Worm (Caenorhabditis elegans) whole organism, early embryonic: ENCODE results near the gene srz-63.

Source experiments
- B0310.2 ChIP-seq: sonication (generic microtip); optimal IDR thresholded peaks from 2 replicates; lab custom pipeline; 2016; ENCODE audit warnings: mild to moderate bottlenecking, missing genetic modification characterization, missing compliant biosample characterization
- F13C5.2 ChIP-seq: sonication (generic microtip); optimal IDR thresholded peaks from 2 replicates; lab custom pipeline; 2017; ENCODE audit warnings: mild to moderate bottlenecking, missing genetic modification characterization, inconsistent platforms, missing compliant biosample characterization
- aly-1 ChIP-seq: sonication (generic microtip); optimal IDR thresholded peaks from 2 replicates; lab custom pipeline; 2016; ENCODE audit warnings: missing genetic modification characterization, missing compliant biosample characterization
- ama-1 ChIP-seq: fragments of 150-350 bp; optimal IDR thresholded peaks from 2 replicates; lab custom pipeline; 2014
- ceh-13 ChIP-seq: fragments of 200-800 bp; sonication (Bioruptor generic); optimal IDR thresholded peaks from 2 replicates; lab custom pipeline; 2018; ENCODE audit warnings: mild to moderate bottlenecking, missing genetic modification characterization, missing compliant biosample characterization
- ceh-36 ChIP-seq: sonication (generic microtip); optimal IDR thresholded peaks from 2 replicates; lab custom pipeline; 2016; ENCODE audit warnings: missing genetic modification characterization, inconsistent platforms, missing compliant biosample characterization
- ets-7 ChIP-seq: sonication (generic microtip); optimal IDR thresholded peaks from 2 replicates; lab custom pipeline; 2016; ENCODE audit warnings: missing genotype, missing genetic modification characterization, missing compliant biosample characterization
- flt-1 ChIP-seq: fragments of 200-800 bp; sonication (Bioruptor generic); IDR thresholded peaks from 2 replicates; pipeline ENCODE4 v1.3.6; 2022; ENCODE audit warnings: missing genetic modification characterization, missing compliant biosample characterization
- hmbx-1 ChIP-seq: sonication (generic microtip); optimal IDR thresholded peaks from 2 replicates; lab custom pipeline; 2016; ENCODE audit warnings: mild to moderate bottlenecking, missing genetic modification characterization, missing compliant biosample characterization
- hmg-4 ChIP-seq: fragments of 200-800 bp; sonication (Bioruptor generic); optimal IDR thresholded peaks from 2 replicates; lab custom pipeline; 2018; ENCODE audit warnings: mild to moderate bottlenecking, missing genetic modification characterization, missing compliant biosample characterization
- hnd-1 ChIP-seq: sonication (generic microtip); optimal IDR thresholded peaks from 2 replicates; lab custom pipeline; 2016; ENCODE audit warnings: missing genetic modification characterization, missing compliant biosample characterization
- pes-1 ChIP-seq: fragments of 200-800 bp; sonication (Bioruptor generic); IDR thresholded peaks from 2 replicates; pipeline ENCODE4 v1.3.6; 2022; ENCODE audit warnings: missing genetic modification reagents, missing genetic modification characterization, missing compliant biosample characterization
- scrt-1 ChIP-seq: fragments of 200-800 bp; sonication (Bioruptor generic); IDR thresholded peaks from 2 replicates; pipeline ENCODE4 v1.3.6; 2022; ENCODE audit warnings: missing genetic modification characterization, missing compliant biosample characterization
- sea-1 ChIP-seq: fragments of 200-800 bp; sonication (Bioruptor generic); conservative IDR thresholded peaks from 2 replicates; pipeline ENCODE4 v1.3.6; 2022; ENCODE audit warnings: missing genetic modification characterization, missing compliant biosample characterization
- tbx-11 ChIP-seq: fragments of 200-800 bp; sonication (Bioruptor generic); IDR thresholded peaks from 2 replicates; pipeline ENCODE4 v1.3.6; 2022; ENCODE audit warnings: missing genetic modification characterization, missing compliant biosample characterization
- tbx-37 ChIP-seq: fragments of 200-800 bp; sonication (Bioruptor generic); conservative IDR thresholded peaks from 2 replicates; pipeline ENCODE4 v1.3.6; 2022; ENCODE audit warnings: missing genetic modification reagents, missing genetic modification characterization, missing compliant biosample characterization
- tra-4 ChIP-seq: sonication (generic microtip); optimal IDR thresholded peaks from 2 replicates; lab custom pipeline; 2017; ENCODE audit warnings: missing genetic modification characterization, missing compliant biosample characterization

Gene srz-63

ce11 chrII:1239433-1240020 lies 38.9 kb upstream of the srz-63 start:
- TF ChIP-seq sea-1 (no peak), scrt-1 (GFP tag; lab: Robert Waterston, UW) (0 out of 2 replicates have a peak, but pooled peaks have one; percentile 42)

- TF ChIP-seq sea-1 (no peak), ceh-36 (tag; lab: Kevin White, UChicago) (no peak), hmg-4 (GFP tag; lab: Kevin White, UChicago) (no peak), aly-1 (tag; lab: Kevin White, UChicago) (no peak), B0310.2 (tag; lab: Kevin White, UChicago) (no peak), hmbx-1 (tag; lab: Kevin White, UChicago) (no peak), ets-7 (tag; lab: Kevin White, UChicago) (no peak), tbx-37 (GFP tag; lab: Robert Waterston, UW) (no peak), tbx-11 (GFP tag; lab: Robert Waterston, UW) (no peak), F13C5.2 (tag; lab: Kevin White, UChicago) (no peak), ceh-13 (no peak), hnd-1 (tag; lab: Kevin White, UChicago) (no peak), pes-1 (GFP tag; lab: Robert Waterston, UW) (no peak), tra-4 (tag; lab: Kevin White, UChicago) (no peak), scrt-1 (GFP tag; lab: Robert Waterston, UW) (no peak), ama-1 (lab: Kevin White, UChicago) (no peak), flt-1 (GFP tag; lab: Robert Waterston, UW) (no peak)
Measured at ce11 chrII:1240436-1240835, 38.0 kb upstream of the srz-63 start.

ce11 chrII:1241176-1241730 lies 37.2 kb upstream of the srz-63 start:
- TF ChIP-seq scrt-1 (GFP tag; lab: Robert Waterston, UW) (0 out of 2 replicates have a peak, but pooled peaks have one; percentile 24), tra-4 (tag; lab: Kevin White, UChicago) (no peak), tbx-37 (GFP tag; lab: Robert Waterston, UW) (no peak), hnd-1 (tag; lab: Kevin White, UChicago) (no peak), F13C5.2 (tag; lab: Kevin White, UChicago) (no peak), pes-1 (GFP tag; lab: Robert Waterston, UW) (peak; percentile 17; the same call in 1 of the 2 replicates)

ce11 chrII:1242475-1242874 lies 36.0 kb upstream of the srz-63 start:
- TF ChIP-seq F13C5.2 (tag; lab: Kevin White, UChicago) (peak; percentile 32), hmg-4 (GFP tag; lab: Kevin White, UChicago) (peak; percentile 18), tbx-37 (GFP tag; lab: Robert Waterston, UW) (no peak), aly-1 (tag; lab: Kevin White, UChicago) (peak; percentile 29)

- no peak for TF ChIP-seq tra-4 (tag; lab: Kevin White, UChicago)
- TF ChIP-seq hmg-4 (GFP tag; lab: Kevin White, UChicago), result peak; percentile 8
Measured at ce11 chrII:1244420-1244959, 34.0 kb upstream of the srz-63 start.

ce11 chrII:1245783-1246182 lies 32.7 kb upstream of the srz-63 start:
- no peak for TF ChIP-seq aly-1 (tag; lab: Kevin White, UChicago)
- TF ChIP-seq hmg-4 (GFP tag; lab: Kevin White, UChicago), result no peak
- no peak for TF ChIP-seq scrt-1 (GFP tag; lab: Robert Waterston, UW)
- no peak for TF ChIP-seq tbx-11 (GFP tag; lab: Robert Waterston, UW)
- no peak for TF ChIP-seq sea-1

ce11 chrII:1246855-1247259 lies 31.6 kb upstream of the srz-63 start:
- TF ChIP-seq hmbx-1 (tag; lab: Kevin White, UChicago) (no peak), F13C5.2 (tag; lab: Kevin White, UChicago) (peak; percentile 67), hmg-4 (GFP tag; lab: Kevin White, UChicago) (peak; percentile 86), scrt-1 (GFP tag; lab: Robert Waterston, UW) (no peak), aly-1 (tag; lab: Kevin White, UChicago) (peak; percentile 27), pes-1 (GFP tag; lab: Robert Waterston, UW) (peak; percentile 56; the same call in 1 of the 2 replicates)

ce11 chrII:1252259-1252658 lies 26.2 kb upstream of the srz-63 start, which contains the start of gene lin-42:
lin-42 (minus strand) TSS chrII:1252359.
- peak; percentile 4 for TF ChIP-seq ceh-36 (tag; lab: Kevin White, UChicago)
- TF ChIP-seq tbx-11 (GFP tag; lab: Robert Waterston, UW), result no peak

- TF ChIP-seq B0310.2 (tag; lab: Kevin White, UChicago), result no peak
- TF ChIP-seq F13C5.2 (tag; lab: Kevin White, UChicago), result no peak
- TF ChIP-seq hmg-4 (GFP tag; lab: Kevin White, UChicago), result no peak
- no peak for TF ChIP-seq hnd-1 (tag; lab: Kevin White, UChicago)
- TF ChIP-seq ceh-36 (tag; lab: Kevin White, UChicago), result no peak
- TF ChIP-seq pes-1 (GFP tag; lab: Robert Waterston, UW), result no peak
- TF ChIP-seq hmbx-1 (tag; lab: Kevin White, UChicago), result no peak
- TF ChIP-seq flt-1 (GFP tag; lab: Robert Waterston, UW), result no peak
- TF ChIP-seq ets-7 (tag; lab: Kevin White, UChicago), result no peak
- no peak for TF ChIP-seq tra-4 (tag; lab: Kevin White, UChicago)
Measured at ce11 chrII:1255637-1256036, 22.8 kb upstream of the srz-63 start, which contains the start of gene clec-119. clec-119 (plus strand) TSS chrII:1255937.
